Worm (Caenorhabditis elegans): Measurements from ENCODE around the gene dlc-3.

dlc-3 gene

DNA sequence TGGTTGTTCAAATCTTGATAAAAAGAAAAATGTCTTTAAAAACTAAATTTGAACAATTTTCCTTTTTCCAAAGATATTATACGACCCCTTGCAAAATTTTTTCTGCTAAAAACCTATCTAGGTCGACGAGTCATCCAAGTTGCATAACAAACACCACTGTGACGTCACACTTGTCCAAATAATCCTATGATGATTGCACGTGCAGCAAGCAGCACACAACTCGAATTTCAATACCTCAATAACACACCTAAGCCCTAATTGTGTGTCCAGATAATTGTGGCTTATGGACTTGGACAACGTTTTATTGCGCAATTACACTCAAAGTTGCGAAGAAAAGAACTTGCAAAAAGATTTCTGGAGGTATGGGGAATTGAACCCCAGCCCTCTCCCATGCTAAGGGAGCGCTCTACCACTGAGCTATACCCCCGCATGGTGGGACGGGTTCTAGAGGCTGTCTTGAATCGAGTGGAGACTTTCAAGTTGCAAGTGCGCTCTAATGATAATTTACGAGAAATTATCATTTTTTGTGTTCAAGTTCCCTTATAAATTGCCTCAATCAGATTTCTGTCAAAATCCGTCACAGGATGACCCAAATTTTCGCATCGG, 43.1 kb upstream of the dlc-3 start (continued):
- peak; percentile 61 for TF ChIP-seq snpc-4 (tag; optimal IDR thresholded peaks at IDR 0.05)
- TF ChIP-seq attf-4 (tag; optimal IDR thresholded peaks at IDR 0.05), result no peak
- TF ChIP-seq madf-9 (GFP tag; conservative IDR thresholded peaks at IDR 0.05), result 0 out of 2 replicates have a peak, but pooled peaks have one; percentile 33
- no peak for TF ChIP-seq pqm-1 (tag; optimal IDR thresholded peaks at IDR 0.05)
- TF ChIP-seq F37D6.2 (tag; optimal IDR thresholded peaks at IDR 0.05), result peak; percentile 45
- peak in 1 of 2 experiments; percentile 65 for TF ChIP-seq lsy-2 (tag; optimal IDR thresholded peaks at IDR 0.05)
- peak; percentile 77 for TF ChIP-seq mep-1 (tag; optimal IDR thresholded peaks at IDR 0.05)
- TF ChIP-seq rbr-2 (tag; optimal IDR thresholded peaks at IDR 0.05), result peak; percentile 75
- TF ChIP-seq hmg-1.1 (GFP tag; IDR thresholded peaks at IDR 0.05), result peak; percentile 83
- TF ChIP-seq hlh-30 (tag; optimal IDR thresholded peaks at IDR 0.05; ENCODE audit: insufficient read depth), result peak; percentile 65
- TF ChIP-seq duxl-1 (tag; optimal IDR thresholded peaks at IDR 0.05; ENCODE audit: poor library complexity), result peak; percentile 67
- peak; percentile 83; the same call in 1 of the 2 replicates for TF ChIP-seq D1046.2 (GFP tag; IDR thresholded peaks at IDR 0.05)
- peak; percentile 76 for TF ChIP-seq nhr-102 (tag; optimal IDR thresholded peaks at IDR 0.05)
- no peak for TF ChIP-seq nhr-11 (tag; optimal IDR thresholded peaks at IDR 0.05)
- TF ChIP-seq sdz-12 (GFP tag; optimal IDR thresholded peaks at IDR 0.05), result no peak
- 0 out of 2 replicates have a peak, but pooled peaks have one; percentile 47 for TF ChIP-seq zip-11 (GFP tag; IDR thresholded peaks at IDR 0.05)
- TF ChIP-seq F44E2.7 (GFP tag; IDR thresholded peaks at IDR 0.05), result no peak
- TF ChIP-seq ces-1 (GFP tag; optimal IDR thresholded peaks at IDR 0.05), result no peak
- TF ChIP-seq saeg-2 (GFP tag; IDR thresholded peaks at IDR 0.05), result 0 out of 2 replicates have a peak, but pooled peaks have one; percentile 33
- peak; percentile 55 for TF ChIP-seq zfp-2 (tag; optimal IDR thresholded peaks at IDR 0.05)
- TF ChIP-seq F10B5.3 (tag; optimal IDR thresholded peaks at IDR 0.05), result peak; percentile 44
- TF ChIP-seq daf-8 (GFP tag; IDR thresholded peaks at IDR 0.05), result no peak
- TF ChIP-seq F49E8.2 (tag; optimal IDR thresholded peaks at IDR 0.05; ENCODE audit: borderline replicate concordance), result peak; percentile 88
- TF ChIP-seq unc-62 (GFP tag; optimal IDR thresholded peaks at IDR 0.05 in 1 of 2), result no peak
- no peak for TF ChIP-seq unc-62 (tag; optimal IDR thresholded peaks at IDR 0.05)
- TF ChIP-seq mdl-1 (tag; optimal IDR thresholded peaks at IDR 0.05), result peak in 1 of 2 experiments; percentile 18
- peak; percentile 38 for TF ChIP-seq nhr-77 (tag; optimal IDR thresholded peaks at IDR 0.05)
- no peak for TF ChIP-seq skn-1 (tag; optimal IDR thresholded peaks at IDR 0.05)
- TF ChIP-seq dve-1 (tag; optimal IDR thresholded peaks at IDR 0.05; ENCODE audit: insufficient read depth), result peak; percentile 73
- peak; percentile 78; the same call in 1 of the 2 replicates for TF ChIP-seq F26F4.8 (GFP tag; conservative IDR thresholded peaks at IDR 0.05)
- no peak for TF ChIP-seq unc-39 (tag; optimal IDR thresholded peaks at IDR 0.05)
- peak; percentile 76 for TF ChIP-seq Y5F2A.4 (GFP tag; optimal IDR thresholded peaks at IDR 0.05)
- peak; percentile 64 for TF ChIP-seq spr-1 (tag; optimal IDR thresholded peaks at IDR 0.05)
- TF ChIP-seq lir-3 (tag; optimal IDR thresholded peaks at IDR 0.05), result peak; percentile 72
- peak; percentile 80 for TF ChIP-seq mdt-29 (GFP tag; IDR thresholded peaks at IDR 0.05)
- TF ChIP-seq arid-1 (GFP tag; conservative IDR thresholded peaks at IDR 0.05), result peak; percentile 86
- no peak for TF ChIP-seq lin-15B (tag; optimal IDR thresholded peaks at IDR 0.05)
- no peak for TF ChIP-seq ZK337.2 (GFP tag; IDR thresholded peaks at IDR 0.05)
- TF ChIP-seq Y48G9A.11 (GFP tag; IDR thresholded peaks at IDR 0.05), result peak; percentile 48; the same call in 1 of the 2 replicates
- peak; percentile 73 for TF ChIP-seq lin-13 (GFP tag; optimal IDR thresholded peaks at IDR 0.05)
- no peak for TF ChIP-seq R02D3.7 (tag; optimal IDR thresholded peaks at IDR 0.05)
- TF ChIP-seq dmd-8 (GFP tag; IDR thresholded peaks at IDR 0.05), result peak; percentile 93
- no peak for TF ChIP-seq hlh-11 (tag; optimal IDR thresholded peaks at IDR 0.05)
- TF ChIP-seq egl-27 (tag; optimal IDR thresholded peaks at IDR 0.05), result no peak
- no peak for TF ChIP-seq nhr-25 (tag; optimal IDR thresholded peaks at IDR 0.05; ENCODE audit: borderline replicate concordance, insufficient read depth)
- peak in 1 of 2 experiments; percentile 45 for TF ChIP-seq hif-1 (tag; optimal IDR thresholded peaks at IDR 0.05)
- peak; percentile 42 for TF ChIP-seq dpl-1 (GFP tag; optimal IDR thresholded peaks at IDR 0.05)
- no peak for TF ChIP-seq tag-97 (GFP tag; IDR thresholded peaks at IDR 0.05)
- no peak for TF ChIP-seq ztf-11 (tag; optimal IDR thresholded peaks at IDR 0.05)
- TF ChIP-seq nhr-76 (tag; optimal IDR thresholded peaks at IDR 0.05), result no peak

Data from whole organism, L4 larva.